Fruit fly (Drosophila melanogaster) whole organism, embryonic: ENCODE measurements around the gene att-ORFB.

Experiments used
- Atf6 ChIP-seq: fragments of 200-800 bp; sonication (Bioruptor generic); IDR thresholded peaks from 2 replicates; pipeline ENCODE4 v1.3.6; 2022; ENCODE audit warnings: missing biosample characterization, missing genetic modification characterization
- CG10209 ChIP-seq: fragments of 200-800 bp; sonication (Bioruptor generic); optimal IDR thresholded peaks from 3 replicates; lab custom pipeline; 2017; ENCODE audit warnings: missing biosample characterization, mild to moderate bottlenecking, missing genetic modification characterization, missing genetic modification reagents
- CG12391 ChIP-seq: fragments of 200-800 bp; sonication (Bioruptor generic); optimal IDR thresholded peaks from 3 replicates; lab custom pipeline; 2018; ENCODE audit warnings: missing biosample characterization, mild to moderate bottlenecking, missing genetic modification characterization, moderate library complexity
- CG1602 ChIP-seq: fragments of 200-800 bp; sonication (Bioruptor generic); optimal IDR thresholded peaks from 3 replicates; lab custom pipeline; 2016; ENCODE audit warnings: missing biosample characterization, missing genetic modification characterization
- CG16813 ChIP-seq: fragments of 200-800 bp; sonication (Bioruptor generic); IDR thresholded peaks from 3 replicates; pipeline ENCODE4 v1.3.6; 2022; ENCODE audit warnings: missing biosample characterization, missing genetic modification characterization; ENCODE audit not compliant: partially characterized antibody
- CG17612 ChIP-seq: fragments of 200-800 bp; sonication (Bioruptor generic); IDR thresholded peaks from 2 replicates; pipeline ENCODE4 v1.3.6; 2022; ENCODE audit warnings: missing biosample characterization, missing genetic modification characterization
- CG18262 ChIP-seq: fragments of 200-800 bp; optimal IDR thresholded peaks from 3 replicates; lab custom pipeline; 2019; ENCODE audit warnings: missing biosample characterization, mild to moderate bottlenecking, missing genetic modification characterization, moderate library complexity
- CG2116 ChIP-seq: fragments of 200-800 bp; sonication (Bioruptor generic); optimal IDR thresholded peaks from 3 replicates; lab custom pipeline; 2018; ENCODE audit warnings: missing biosample characterization, mild to moderate bottlenecking, missing genetic modification characterization
- CG2129 ChIP-seq: fragments of 200-800 bp; sonication (Bioruptor generic); IDR thresholded peaks from 2 replicates; pipeline ENCODE4 v1.3.6; 2022; ENCODE audit warnings: missing biosample characterization, missing genetic modification characterization; ENCODE audit not compliant: partially characterized antibody
- CG32532 ChIP-seq: fragments of 200-800 bp; sonication (Bioruptor generic); IDR thresholded peaks from 2 replicates; pipeline ENCODE4 v1.3.6; 2022; ENCODE audit warnings: missing biosample characterization, missing genetic modification characterization
- CG33213 ChIP-seq: fragments of 200-800 bp; sonication (Bioruptor generic); optimal IDR thresholded peaks from 3 replicates; lab custom pipeline; 2016; ENCODE audit warnings: missing biosample characterization, missing genetic modification characterization
- CG34224 ChIP-seq: fragments of 200-800 bp; sonication (Bioruptor generic); IDR thresholded peaks from 3 replicates; pipeline ENCODE4 v1.3.6; 2022; ENCODE audit warnings: missing biosample characterization, missing genetic modification characterization; ENCODE audit not compliant: partially characterized antibody
- CG4854 ChIP-seq: fragments of 200-800 bp; sonication (Bioruptor generic); optimal IDR thresholded peaks from 2 replicates; lab custom pipeline; 2016; ENCODE audit warnings: missing biosample characterization, missing genetic modification characterization, inconsistent platforms
- CG5953 ChIP-seq: fragments of 200-800 bp; sonication (Bioruptor generic); IDR thresholded peaks from 2 replicates; pipeline ENCODE4 v1.3.6; 2022; ENCODE audit warnings: missing biosample characterization, missing genetic modification characterization
- CG8290 ChIP-seq, 3 experiments: fragments of 200-800 bp; sonication (Bioruptor generic); optimal IDR thresholded peaks; 2 replicates each; lab custom pipeline; 2016 to 2019; ENCODE audit warnings: missing biosample characterization in 3 of 3, missing genetic modification characterization in 3 of 3, mild to moderate bottlenecking in 2 of 3, moderate library complexity in 1 of 3
- CG9215 ChIP-seq: fragments of 200-800 bp; sonication (Bioruptor generic); IDR thresholded peaks from 2 replicates; pipeline ENCODE4 v1.3.6; 2022; ENCODE audit warnings: missing biosample characterization, missing genetic modification characterization
- Camta ChIP-seq: fragments of 200-800 bp; sonication (Bioruptor generic); optimal IDR thresholded peaks from 2 replicates; lab custom pipeline; 2016; ENCODE audit warnings: missing biosample characterization, missing genetic modification characterization
- Dbx ChIP-seq: fragments of 200-800 bp; sonication (Bioruptor generic); IDR thresholded peaks from 3 replicates; pipeline ENCODE4 v1.3.6; 2022; ENCODE audit warnings: missing biosample characterization, missing genetic modification characterization
- Dp ChIP-seq: fragments of 200-800 bp; sonication (Bioruptor generic); optimal IDR thresholded peaks from 2 replicates; lab custom pipeline; 2018; ENCODE audit warnings: missing biosample characterization, mild to moderate bottlenecking, missing genetic modification characterization, moderate library complexity
- Gug ChIP-seq: fragments of 200-800 bp; sonication (Bioruptor generic); IDR thresholded peaks from 4 replicates; pipeline ENCODE4 v1.3.6; 2022; ENCODE audit warnings: missing biosample characterization, missing genetic modification characterization
- H15 ChIP-seq: fragments of 200-800 bp; sonication (Bioruptor generic); IDR thresholded peaks from 3 replicates; pipeline ENCODE4 v1.3.6; 2022; ENCODE audit warnings: missing biosample characterization, missing genetic modification characterization
- Hr51 ChIP-seq, 2 experiments: fragments of 200-800 bp; sonication (Bioruptor generic); optimal IDR thresholded peaks; 2 replicates in 1 of 2; 3 replicates in 1 of 2; lab custom pipeline; 2016 to 2018; ENCODE audit warnings: missing biosample characterization in 2 of 2, missing genetic modification characterization in 2 of 2, mild to moderate bottlenecking in 1 of 2, moderate library complexity in 1 of 2
- MESR4 ChIP-seq: fragments of 200-800 bp; sonication (Bioruptor generic); optimal IDR thresholded peaks from 2 replicates; lab custom pipeline; 2018; ENCODE audit warnings: missing biosample characterization, mild to moderate bottlenecking, missing genetic modification characterization, moderate library complexity
- Nf-YA ChIP-seq: fragments of 200-800 bp; sonication (Bioruptor generic); IDR thresholded peaks from 2 replicates; pipeline ENCODE4 v1.3.6; 2022; ENCODE audit warnings: missing biosample characterization, missing genetic modification characterization
- Rfx ChIP-seq: fragments of 200-800 bp; sonication (Bioruptor generic); IDR thresholded peaks from 2 replicates; pipeline ENCODE4 v1.3.6; 2022; ENCODE audit warnings: missing biosample characterization, missing genetic modification characterization
- Scr ChIP-seq: fragments of 200-800 bp; sonication (Bioruptor generic); IDR thresholded peaks from 2 replicates; pipeline ENCODE4 v1.3.6; 2022; ENCODE audit warnings: missing biosample characterization, missing genetic modification characterization; ENCODE audit not compliant: partially characterized antibody
- Sox100B ChIP-seq: fragments of 200-800 bp; sonication (Bioruptor generic); optimal IDR thresholded peaks from 3 replicates; lab custom pipeline; 2018; ENCODE audit warnings: missing biosample characterization, mild to moderate bottlenecking, missing genetic modification characterization
- amos ChIP-seq: fragments of 200-800 bp; sonication (Bioruptor generic); IDR thresholded peaks from 2 replicates; pipeline ENCODE4 v1.3.6; 2022; ENCODE audit warnings: missing biosample characterization, missing genetic modification characterization; ENCODE audit not compliant: partially characterized antibody
- chif ChIP-seq, 2 experiments: fragments of 200-800 bp; sonication (Bioruptor generic); optimal IDR thresholded peaks; 3 replicates each; lab custom pipeline; 2016; ENCODE audit warnings: missing biosample characterization in 2 of 2, missing genetic modification characterization in 2 of 2
- crc ChIP-seq: fragments of 200-800 bp; sonication (Bioruptor generic); optimal IDR thresholded peaks from 2 replicates; lab custom pipeline; 2016; ENCODE audit warnings: missing biosample characterization, missing genetic modification characterization
- cwo ChIP-seq: fragments of 200-800 bp; sonication (Bioruptor generic); optimal IDR thresholded peaks from 3 replicates; lab custom pipeline; 2017; ENCODE audit warnings: missing biosample characterization, missing genetic modification characterization, mild to moderate bottlenecking, moderate library complexity, missing genetic modification reagents
- gfzf ChIP-seq: fragments of 200-800 bp; sonication (Bioruptor generic); optimal IDR thresholded peaks from 2 replicates; lab custom pipeline; 2016; ENCODE audit warnings: missing biosample characterization, mild to moderate bottlenecking, missing genetic modification characterization, moderate library complexity
- grn ChIP-seq: fragments of 200-800 bp; sonication (Bioruptor generic); optimal IDR thresholded peaks from 3 replicates; lab custom pipeline; 2017; ENCODE audit warnings: missing biosample characterization, missing genetic modification characterization
- hbn ChIP-seq: fragments of 200-800 bp; sonication (Bioruptor generic); IDR thresholded peaks from 2 replicates; pipeline ENCODE4 v1.3.6; 2022; ENCODE audit warnings: missing biosample characterization, missing genetic modification characterization; ENCODE audit not compliant: partially characterized antibody
- knrl ChIP-seq: fragments of 200-800 bp; sonication (Bioruptor generic); IDR thresholded peaks from 3 replicates; pipeline ENCODE4 v1.3.6; 2022; ENCODE audit warnings: missing biosample characterization, missing genetic modification characterization; ENCODE audit not compliant: partially characterized antibody
- lola ChIP-seq, 3 experiments: fragments of >200 bp in 2 of 3; fragments of 200-800 bp in 1 of 3; sonication (Bioruptor generic) in 1 of 3; optimal IDR thresholded peaks; 2 replicates each; lab custom pipeline; 2017 to 2019; ENCODE audit warnings: missing biosample characterization in 3 of 3, missing genetic modification characterization in 3 of 3, mild to moderate bottlenecking in 1 of 3, moderate library complexity in 1 of 3
- row ChIP-seq: fragments of 200-800 bp; sonication (Bioruptor generic); IDR thresholded peaks from 3 replicates; pipeline ENCODE4 v1.3.6; 2022; ENCODE audit warnings: missing biosample characterization, missing genetic modification characterization
- seq ChIP-seq: fragments of 200-800 bp; sonication (Bioruptor generic); IDR thresholded peaks from 2 replicates; pipeline ENCODE4 v1.3.6; 2022; ENCODE audit warnings: missing biosample characterization, missing genetic modification characterization
- sim ChIP-seq: fragments of 200-800 bp; sonication (Bioruptor generic); IDR thresholded peaks from 2 replicates; pipeline ENCODE4 v1.3.6; 2022; ENCODE audit warnings: missing biosample characterization, missing genetic modification characterization
- slbo ChIP-seq: fragments of 200-800 bp; sonication (Bioruptor generic); IDR thresholded peaks from 2 replicates; pipeline ENCODE4 v1.3.6; 2022; ENCODE audit warnings: missing biosample characterization, missing genetic modification characterization
- sob ChIP-seq: fragments of 200-800 bp; sonication (Bioruptor generic); IDR thresholded peaks from 2 replicates; pipeline ENCODE4 v1.3.6; 2022; ENCODE audit warnings: missing biosample characterization, missing genetic modification characterization
- ssp ChIP-seq: fragments of 200-800 bp; sonication (Bioruptor generic); IDR thresholded peaks from 2 replicates; pipeline ENCODE4 v1.3.6; 2022; ENCODE audit warnings: missing biosample characterization, missing genetic modification characterization
- stwl ChIP-seq: fragments of 200-800 bp; sonication (Bioruptor generic); optimal IDR thresholded peaks from 3 replicates; lab custom pipeline; 2018; ENCODE audit warnings: missing biosample characterization, mild to moderate bottlenecking, missing genetic modification characterization, moderate library complexity
- tna ChIP-seq: fragments of 200-800 bp; sonication (Bioruptor generic); IDR thresholded peaks from 2 replicates; pipeline ENCODE4 v1.3.6; 2022; ENCODE audit warnings: missing biosample characterization, missing genetic modification characterization; ENCODE audit not compliant: partially characterized antibody
- unc-4 ChIP-seq: fragments of 200-800 bp; sonication (Bioruptor generic); IDR thresholded peaks from 2 replicates; pipeline ENCODE4 v1.3.6; 2022; ENCODE audit warnings: missing biosample characterization, missing genetic modification characterization; ENCODE audit not compliant: partially characterized antibody
- vnd ChIP-seq: fragments of 200-800 bp; sonication (Bioruptor generic); IDR thresholded peaks from 3 replicates; pipeline ENCODE4 v1.3.6; 2022; ENCODE audit warnings: missing biosample characterization, missing genetic modification characterization; ENCODE audit not compliant: partially characterized antibody
- zfh1 ChIP-seq: fragments of 200-800 bp; sonication (Bioruptor generic); IDR thresholded peaks from 3 replicates; pipeline ENCODE4 v1.3.6; 2022; ENCODE audit warnings: missing biosample characterization, missing genetic modification characterization
- zfh2 ChIP-seq: fragments of 200-800 bp; sonication (Bioruptor generic); optimal IDR thresholded peaks from 2 replicates; lab custom pipeline; 2016; ENCODE audit warnings: missing biosample characterization, missing genetic modification characterization

The att-ORFB gene

dm6 chr3R:20558106-20558489 lies 3.9 kb upstream of the att-ORFB start (continued):
- TF ChIP-seq stwl (tag; lab: Kevin White, UChicago): peak; percentile 20
- no peak for TF ChIP-seq CG18262 (tag; lab: Kevin White, UChicago)
- no peak for TF ChIP-seq Atf6 (GFP tag; lab: Robert Waterston, UW)
- peak; percentile 33; the same call in 1 of the 3 replicates for TF ChIP-seq knrl (GFP tag; lab: Robert Waterston, UW)
- peak; percentile 22 for TF ChIP-seq grn (GFP tag; lab: Kevin White, UChicago)
- TF ChIP-seq sim: no peak
- peak; percentile 18 for TF ChIP-seq CG33213
- no peak for TF ChIP-seq seq (GFP tag; lab: Robert Waterston, UW)
- no peak for TF ChIP-seq CG8290 (GFP tag; optimal IDR thresholded peaks at IDR 0.05; lab: Kevin White, UChicago)
- TF ChIP-seq CG8290 (tag; optimal IDR thresholded peaks at IDR 0.05; lab: Kevin White, UChicago): peak in 1 of 2 experiments; percentile 79
- TF ChIP-seq Scr: peak; percentile 47
- TF ChIP-seq CG16813 (GFP tag; lab: Robert Waterston, UW): peak; percentile 57
- TF ChIP-seq lola (GFP tag; optimal IDR thresholded peaks at IDR 0.05; lab: Kevin White, UChicago): peak in 1 of 3 experiments; percentile 43
- peak; percentile 10 for TF ChIP-seq CG32532 (GFP tag; lab: Robert Waterston, UW)
- peak; percentile 78 for TF ChIP-seq Dp (GFP tag; lab: Kevin White, UChicago)
- TF ChIP-seq CG2129 (GFP tag; lab: Robert Waterston, UW): peak; percentile 48
- TF ChIP-seq CG5953 (GFP tag; lab: Robert Waterston, UW): 0 out of 2 replicates have a peak, but pooled peaks have one; percentile 22
- TF ChIP-seq chif (GFP tag; optimal IDR thresholded peaks at IDR 0.05; lab: Kevin White, UChicago): peak in 1 of 2 experiments; percentile 1
- no peak for TF ChIP-seq CG10209 (GFP tag; lab: Kevin White, UChicago)
- TF ChIP-seq row (GFP tag; lab: Robert Waterston, UW): peak; percentile 5
- no peak for TF ChIP-seq CG12391 (tag; lab: Kevin White, UChicago)
- TF ChIP-seq Camta: no peak
- peak; percentile 51 for TF ChIP-seq gfzf (GFP tag; lab: Kevin White, UChicago)
- TF ChIP-seq crc (GFP tag; lab: Kevin White, UChicago): no peak
- TF ChIP-seq CG2116: peak; percentile 3
- peak; percentile 9; the same call in 1 of the 2 replicates for TF ChIP-seq ssp (GFP tag; lab: Robert Waterston, UW)
- TF ChIP-seq vnd (GFP tag; lab: Robert Waterston, UW): peak; percentile 23; the same call in 1 of the 3 replicates
- TF ChIP-seq H15 (GFP tag; lab: Robert Waterston, UW): peak; percentile 34; the same call in 1 of the 3 replicates
- peak; percentile 19 for TF ChIP-seq Sox100B (GFP tag; lab: Kevin White, UChicago)
- TF ChIP-seq hbn (GFP tag; lab: Robert Waterston, UW): peak; percentile 43
- peak; percentile 48; the same call in 1 of the 3 replicates for TF ChIP-seq zfh1 (GFP tag; lab: Robert Waterston, UW)
- TF ChIP-seq Gug (GFP tag; lab: Robert Waterston, UW): peak; percentile 21; the same call in 1 of the 4 replicates
- peak; percentile 71 for TF ChIP-seq Rfx (GFP tag; lab: Robert Waterston, UW)
- peak; percentile 29; the same call in 1 of the 2 replicates for TF ChIP-seq sob (GFP tag; lab: Robert Waterston, UW)
- no peak for TF ChIP-seq CG1602 (GFP tag; lab: Kevin White, UChicago)
- TF ChIP-seq cwo (GFP tag; lab: Kevin White, UChicago): no peak
- TF ChIP-seq amos (GFP tag; lab: Robert Waterston, UW): peak; percentile 80
- TF ChIP-seq zfh2 (GFP tag; lab: Kevin White, UChicago): peak; percentile 7
- peak; percentile 61 for TF ChIP-seq unc-4 (GFP tag; lab: Robert Waterston, UW)
- 0 out of 2 replicates have a peak, but pooled peaks have one; percentile 9 for TF ChIP-seq tna (GFP tag; lab: Robert Waterston, UW)
- TF ChIP-seq CG34224 (GFP tag; lab: Robert Waterston, UW): peak; percentile 26; the same call in 2 of the 3 replicates
- TF ChIP-seq Nf-YA (GFP tag; lab: Robert Waterston, UW): 0 out of 2 replicates have a peak, but pooled peaks have one; percentile 16
- TF ChIP-seq CG4854 (GFP tag; lab: Kevin White, UChicago): no peak
- TF ChIP-seq MESR4 (GFP tag; lab: Kevin White, UChicago): peak; percentile 81
- peak; percentile 72 for TF ChIP-seq slbo (GFP tag; lab: Robert Waterston, UW)
- 0 out of 3 replicates have a peak, but pooled peaks have one; percentile 27 for TF ChIP-seq Dbx (GFP tag; lab: Robert Waterston, UW)
- no peak for TF ChIP-seq CG17612 (GFP tag; lab: Robert Waterston, UW)
- TF ChIP-seq Hr51 (GFP tag; optimal IDR thresholded peaks at IDR 0.05; lab: Kevin White, UChicago): peak in 1 of 2 experiments; percentile 23
- TF ChIP-seq CG9215 (GFP tag; lab: Robert Waterston, UW): peak; percentile 100
